Worm (Caenorhabditis elegans) whole organism, young adult: Measurements from ENCODE around the gene C14C6.8.

Source experiments
- B0035.1 ChIP-seq: sonication (generic microtip); optimal IDR thresholded peaks from 2 replicates; lab custom pipeline; 2016; ENCODE audit warnings: missing genetic modification characterization, mild to moderate bottlenecking, missing compliant biosample characterization, missing genotype, missing genetic modification reagents
- B0336.3 ChIP-seq: fragments of 200-800 bp; sonication (Bioruptor generic); IDR thresholded peaks from 2 replicates; pipeline ENCODE4 v1.3.6; 2022; ENCODE audit warnings: missing genetic modification characterization, missing compliant biosample characterization
- C17E4.6 ChIP-seq: fragments of 200-800 bp; sonication (Bioruptor generic); IDR thresholded peaks from 2 replicates; pipeline ENCODE4 v1.3.6; 2022; ENCODE audit warnings: missing genetic modification reagents, missing genetic modification characterization, missing compliant biosample characterization
- D2030.7 ChIP-seq: fragments of 200-800 bp; sonication (Bioruptor generic); IDR thresholded peaks from 2 replicates; pipeline ENCODE4 v1.3.6; 2022; ENCODE audit warnings: missing genetic modification reagents, missing genetic modification characterization, missing compliant biosample characterization
- F22D6.2 ChIP-seq: sonication (generic microtip); optimal IDR thresholded peaks from 2 replicates; lab custom pipeline; 2016; ENCODE audit warnings: mild to moderate bottlenecking, missing genetic modification characterization, missing compliant biosample characterization
- F37B4.10 ChIP-seq: fragments of 200-800 bp; sonication (Bioruptor generic); IDR thresholded peaks from 2 replicates; pipeline ENCODE4 v1.3.6; 2022; ENCODE audit warnings: missing genetic modification characterization, missing compliant biosample characterization
- F52B5.7 ChIP-seq: sonication (generic microtip); optimal IDR thresholded peaks from 2 replicates; lab custom pipeline; 2016; ENCODE audit warnings: mild to moderate bottlenecking, missing genetic modification characterization, missing compliant biosample characterization
- F57A8.1 ChIP-seq: fragments of 200-800 bp; sonication (Bioruptor generic); optimal IDR thresholded peaks from 2 replicates; lab custom pipeline; 2018; ENCODE audit warnings: mild to moderate bottlenecking, missing genetic modification characterization, moderate library complexity, missing compliant biosample characterization
- K11D2.4 ChIP-seq: fragments of 200-800 bp; sonication (Bioruptor generic); IDR thresholded peaks from 2 replicates; pipeline ENCODE4 v1.3.6; 2022; ENCODE audit warnings: missing genetic modification reagents, missing genetic modification characterization, missing compliant biosample characterization
- K12H6.12 ChIP-seq: fragments of 200-800 bp; sonication (Bioruptor generic); optimal IDR thresholded peaks from 2 replicates; lab custom pipeline; 2018; ENCODE audit warnings: mild to moderate bottlenecking, missing genetic modification characterization, missing compliant biosample characterization
- Y53F4B.3 ChIP-seq: fragments of 200-800 bp; sonication (Bioruptor generic); IDR thresholded peaks from 2 replicates; pipeline ENCODE4 v1.3.6; 2022; ENCODE audit warnings: missing genetic modification reagents, missing genetic modification characterization, missing compliant biosample characterization
- Y53G8AR.9 ChIP-seq: fragments of 200-800 bp; sonication (Bioruptor generic); conservative IDR thresholded peaks from 2 replicates; pipeline ENCODE4 v1.3.6; 2022; ENCODE audit warnings: missing genetic modification reagents, missing genetic modification characterization, missing compliant biosample characterization
- Y95B8A.8 ChIP-seq: fragments of 200-800 bp; sonication (Bioruptor generic); IDR thresholded peaks from 2 replicates; pipeline ENCODE4 v1.3.6; 2022; ENCODE audit warnings: missing genetic modification reagents, missing genetic modification characterization, missing compliant biosample characterization
- ZK185.1 ChIP-seq: sonication (generic microtip); optimal IDR thresholded peaks from 2 replicates; lab custom pipeline; 2016; ENCODE audit warnings: mild to moderate bottlenecking, missing genetic modification characterization, missing compliant biosample characterization; ENCODE audit not compliant: poor library complexity, severe bottlenecking
- akir-1 ChIP-seq: fragments of 200-800 bp; sonication (Bioruptor generic); optimal IDR thresholded peaks from 2 replicates; lab custom pipeline; 2018; ENCODE audit warnings: mild to moderate bottlenecking, missing genetic modification characterization, moderate library complexity, missing compliant biosample characterization
- aptf-3 ChIP-seq: fragments of 200-800 bp; sonication (Bioruptor generic); IDR thresholded peaks from 2 replicates; pipeline ENCODE4 v1.3.6; 2022; ENCODE audit warnings: missing genetic modification characterization, missing compliant biosample characterization
- athp-1 ChIP-seq: sonication (generic microtip); optimal IDR thresholded peaks from 2 replicates; lab custom pipeline; 2017; ENCODE audit warnings: mild to moderate bottlenecking, missing genetic modification characterization, missing compliant biosample characterization
- attf-3 ChIP-seq: fragments of 200-800 bp; sonication (Bioruptor generic); conservative IDR thresholded peaks from 2 replicates; pipeline ENCODE4 v1.3.6; 2022; ENCODE audit warnings: missing genetic modification reagents, missing genetic modification characterization, missing compliant biosample characterization
- bed-1 ChIP-seq: fragments of 200-800 bp; sonication (Bioruptor generic); IDR thresholded peaks from 2 replicates; pipeline ENCODE4 v1.3.6; 2022; ENCODE audit warnings: missing genetic modification reagents, missing genetic modification characterization, missing compliant biosample characterization
- bed-2 ChIP-seq: fragments of 200-800 bp; sonication (Bioruptor generic); IDR thresholded peaks from 2 replicates; pipeline ENCODE4 v1.3.6; 2022; ENCODE audit warnings: missing genetic modification reagents, missing genetic modification characterization, missing compliant biosample characterization
- ceh-58 ChIP-seq: fragments of 200-800 bp; sonication (Bioruptor generic); IDR thresholded peaks from 2 replicates; pipeline ENCODE4 v1.3.6; 2022; ENCODE audit warnings: missing genetic modification characterization, missing compliant biosample characterization
- chd-7 ChIP-seq: sonication (generic microtip); optimal IDR thresholded peaks from 2 replicates; lab custom pipeline; 2016; ENCODE audit warnings: mild to moderate bottlenecking, missing genetic modification characterization, moderate library complexity, missing compliant biosample characterization
- dox-1 ChIP-seq: fragments of 200-800 bp; sonication (Bioruptor generic); IDR thresholded peaks from 2 replicates; pipeline ENCODE4 v1.3.6; 2022; ENCODE audit warnings: missing genetic modification reagents, missing genetic modification characterization, missing compliant biosample characterization
- ekl-4 ChIP-seq: fragments of 200-800 bp; sonication (Bioruptor generic); IDR thresholded peaks from 2 replicates; pipeline ENCODE4 v1.3.6; 2022; ENCODE audit warnings: missing genetic modification reagents, missing genetic modification characterization, missing compliant biosample characterization
- ets-4 ChIP-seq: fragments of 200-800 bp; sonication (Bioruptor generic); optimal IDR thresholded peaks from 2 replicates; lab custom pipeline; 2018; ENCODE audit warnings: mild to moderate bottlenecking, missing genetic modification characterization, missing compliant biosample characterization
- him-1 ChIP-seq: sonication (generic microtip); optimal IDR thresholded peaks from 2 replicates; lab custom pipeline; 2016; ENCODE audit warnings: missing genotype, missing genetic modification reagents, missing genetic modification characterization, missing compliant biosample characterization
- hmg-20 ChIP-seq: fragments of 200-800 bp; sonication (Bioruptor generic); IDR thresholded peaks from 2 replicates; pipeline ENCODE4 v1.3.6; 2022; ENCODE audit warnings: missing genetic modification reagents, missing genetic modification characterization, missing compliant biosample characterization
- hsf-1 ChIP-seq: fragments of 200-800 bp; sonication (Bioruptor generic); IDR thresholded peaks from 2 replicates; pipeline ENCODE4 v1.3.6; 2022; ENCODE audit warnings: missing genetic modification reagents, missing genetic modification characterization, missing compliant biosample characterization
- lag-1 ChIP-seq: fragments of 200-800 bp; sonication (Bioruptor generic); IDR thresholded peaks from 2 replicates; pipeline ENCODE4 v1.3.6; 2022; ENCODE audit warnings: missing genetic modification reagents, missing genetic modification characterization, missing compliant biosample characterization
- lin-26 ChIP-seq: fragments of 200-800 bp; sonication (Bioruptor generic); IDR thresholded peaks from 2 replicates; pipeline ENCODE4 v1.3.6; 2022; ENCODE audit warnings: missing genetic modification reagents, missing genetic modification characterization, missing compliant biosample characterization
- lin-40 ChIP-seq: sonication (generic microtip); optimal IDR thresholded peaks from 2 replicates; lab custom pipeline; 2016; ENCODE audit warnings: missing genetic modification characterization, mild to moderate bottlenecking, missing compliant biosample characterization, missing genotype, missing genetic modification reagents
- madf-6 ChIP-seq: fragments of 200-800 bp; sonication (Bioruptor generic); IDR thresholded peaks from 2 replicates; pipeline ENCODE4 v1.3.6; 2022; ENCODE audit warnings: missing genetic modification reagents, missing genetic modification characterization, missing compliant biosample characterization
- mel-28 ChIP-seq: sonication (generic microtip); optimal IDR thresholded peaks from 2 replicates; lab custom pipeline; 2016; ENCODE audit warnings: borderline replicate concordance, mild to moderate bottlenecking, missing genetic modification characterization, missing compliant biosample characterization
- mes-4 ChIP-seq: sonication (generic microtip); optimal IDR thresholded peaks from 2 replicates; lab custom pipeline; 2016; ENCODE audit warnings: missing genotype, missing genetic modification characterization, missing compliant biosample characterization
- nfyb-1 ChIP-seq: fragments of 200-800 bp; sonication (Bioruptor generic); IDR thresholded peaks from 2 replicates; pipeline ENCODE4 v1.3.6; 2022; ENCODE audit warnings: missing genetic modification reagents, missing genetic modification characterization, missing compliant biosample characterization
- nhr-90 ChIP-seq: sonication (generic microtip); optimal IDR thresholded peaks from 2 replicates; lab custom pipeline; 2016; ENCODE audit warnings: missing genotype, mild to moderate bottlenecking, missing genetic modification characterization, missing compliant biosample characterization
- pha-4 ChIP-seq: fragments of 150-350 bp; sonication (generic microtip); optimal IDR thresholded peaks from 2 replicates; lab custom pipeline; 2014; ENCODE audit warnings: missing biosample characterization, missing genetic modification reagents, missing genetic modification characterization
- rec-8 ChIP-seq, 2 experiments: sonication (generic microtip); optimal IDR thresholded peaks; 2 replicates each; lab custom pipeline; 2016; ENCODE audit warnings: mild to moderate bottlenecking in 2 of 2, missing genetic modification characterization in 2 of 2, missing genetic modification reagents in 2 of 2, missing genotype in 2 of 2, missing biosample characterization in 1 of 2, missing compliant biosample characterization in 1 of 2, moderate library complexity in 1 of 2
- rpc-1 ChIP-seq, 2 experiments: fragments of 150-350 bp in 1 of 2; sonication (generic microtip) in 1 of 2; optimal IDR thresholded peaks; 2 replicates each; lab custom pipeline; 2014 to 2018; ENCODE audit warnings: missing biosample characterization in 1 of 2, missing genetic modification characterization in 1 of 2, missing genetic modification reagents in 1 of 2, missing genotype in 1 of 2
- tbp1 ChIP-seq: fragments of 200-800 bp; sonication (Bioruptor generic); optimal IDR thresholded peaks from 2 replicates; lab custom pipeline; 2018; ENCODE audit warnings: mild to moderate bottlenecking, missing genetic modification characterization, missing compliant biosample characterization
- tbx-9 ChIP-seq: sonication (generic microtip); optimal IDR thresholded peaks from 2 replicates; lab custom pipeline; 2016; ENCODE audit warnings: borderline replicate concordance, missing genetic modification characterization, inconsistent platforms, missing compliant biosample characterization
- tlf-1 ChIP-seq: fragments of 200-800 bp; sonication (Bioruptor generic); optimal IDR thresholded peaks from 2 replicates; lab custom pipeline; 2018; ENCODE audit warnings: mild to moderate bottlenecking, missing genetic modification characterization, missing compliant biosample characterization
- zfh-2 ChIP-seq: fragments of 200-800 bp; sonication (Bioruptor generic); conservative IDR thresholded peaks from 2 replicates; pipeline ENCODE4 v1.3.6; 2022; ENCODE audit warnings: missing genetic modification reagents, missing genetic modification characterization, missing compliant biosample characterization
- ztf-22 ChIP-seq: fragments of 200-800 bp; sonication (Bioruptor generic); optimal IDR thresholded peaks from 2 replicates; lab custom pipeline; 2018; ENCODE audit warnings: mild to moderate bottlenecking, missing genetic modification characterization, moderate library complexity, missing compliant biosample characterization
- ztf-26 ChIP-seq: sonication (generic microtip); optimal IDR thresholded peaks from 2 replicates; lab custom pipeline; 2017; ENCODE audit warnings: missing genetic modification characterization, missing compliant biosample characterization
- ztf-28 ChIP-seq: fragments of 200-800 bp; sonication (Bioruptor generic); IDR thresholded peaks from 2 replicates; pipeline ENCODE4 v1.3.6; 2022; ENCODE audit warnings: missing genetic modification reagents, missing genetic modification characterization, missing compliant biosample characterization
- ztf-6 ChIP-seq: fragments of 200-800 bp; sonication (Bioruptor generic); IDR thresholded peaks from 2 replicates; pipeline ENCODE4 v1.3.6; 2022; ENCODE audit warnings: missing genetic modification reagents, missing genetic modification characterization, missing compliant biosample characterization

Gene C14C6.8

DNA sequence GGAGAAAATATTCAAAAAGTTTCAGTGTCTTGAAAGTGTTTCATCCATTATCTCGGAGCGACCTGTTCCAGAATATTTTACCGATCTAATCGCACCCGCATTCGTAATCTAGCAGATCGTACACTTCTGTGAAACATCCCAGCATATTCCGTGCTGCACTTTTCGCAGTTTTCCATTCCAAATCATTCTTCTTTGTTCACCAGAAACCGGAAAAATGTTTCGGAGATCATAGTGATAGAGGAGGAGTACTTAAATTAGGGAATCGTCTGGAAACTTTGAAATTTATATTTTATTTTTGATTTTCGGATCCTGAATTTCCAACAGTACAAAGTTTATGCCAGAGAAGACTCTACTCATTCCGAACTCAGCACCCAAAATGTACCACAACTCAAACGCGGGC lies 32.5 kb upstream of the C14C6.8 start, which contains the start of gene K06H6.2:
Gene K06H6.2, plus strand, starts transcription at position 301 of the 400 bp plus-strand sequence.
- TF ChIP-seq attf-3 (GFP tag; lab: Robert Waterston, UW) (no peak), F37B4.10 (GFP tag; lab: Robert Waterston, UW) (no peak), F22D6.2 (no peak), ztf-6 (GFP tag; lab: Robert Waterston, UW) (no peak), ceh-58 (GFP tag; lab: Robert Waterston, UW) (no peak), K11D2.4 (no peak), akir-1 (GFP tag; lab: Kevin White, UChicago) (no peak), ztf-26 (tag; lab: Kevin White, UChicago) (no peak), him-1 (no peak), tbp1 (no peak), chd-7 (tag; lab: Kevin White, UChicago) (no peak), B0336.3 (GFP tag; lab: Robert Waterston, UW) (no peak), hsf-1 (GFP tag; lab: Robert Waterston, UW) (no peak), tbx-9 (tag; lab: Kevin White, UChicago) (no peak), ets-4 (GFP tag; lab: Kevin White, UChicago) (no peak), zfh-2 (GFP tag; lab: Robert Waterston, UW) (no peak), aptf-3 (GFP tag; lab: Robert Waterston, UW) (no peak), rpc-1 (optimal IDR thresholded peaks at IDR 0.05; lab: Kevin White, UChicago) (no peak), rpc-1 (tag; optimal IDR thresholded peaks at IDR 0.05; lab: Kevin White, UChicago) (no peak), athp-1 (no peak), nhr-90 (no peak)

DNA sequence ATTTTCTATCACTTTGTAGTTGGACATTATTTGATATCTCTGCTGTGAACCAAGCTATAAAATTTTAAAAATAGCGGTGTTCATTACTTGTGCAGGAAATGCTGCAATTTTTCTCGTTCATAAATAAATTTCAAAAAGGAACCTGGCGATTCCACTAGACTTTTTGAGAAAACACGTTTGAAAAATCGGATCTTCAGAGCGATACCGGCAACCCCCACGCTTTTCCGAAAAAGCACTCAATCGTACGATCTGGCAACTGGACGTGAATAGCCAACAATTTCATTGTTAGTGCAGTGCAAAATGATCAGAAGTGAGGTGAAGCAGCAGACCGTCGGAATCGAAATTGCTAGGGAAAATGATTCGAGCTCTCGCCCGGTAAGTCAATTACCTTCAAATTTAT lies 28.6 kb upstream of the C14C6.8 start, which contains the start of gene nstp-7:
Gene nstp-7, plus strand, starts transcription at position 301 of the 400 bp plus-strand sequence.
- TF ChIP-seq B0035.1 (tag; lab: Kevin White, UChicago) (no peak), lin-40 (tag; lab: Kevin White, UChicago) (no peak), F37B4.10 (GFP tag; lab: Robert Waterston, UW) (no peak), him-1 (no peak), ekl-4 (no peak), Y53G8AR.9 (GFP tag; lab: Robert Waterston, UW) (no peak), lag-1 (GFP tag; lab: Robert Waterston, UW) (no peak), pha-4 (tag; lab: Kevin White, UChicago) (no peak), F52B5.7 (no peak), nhr-90 (no peak), ztf-22 (GFP tag; lab: Kevin White, UChicago) (no peak), mes-4 (tag; lab: Kevin White, UChicago) (no peak), C17E4.6 (no peak), lin-26 (no peak), K12H6.12 (no peak), rpc-1 (optimal IDR thresholded peaks at IDR 0.05; lab: Kevin White, UChicago) (no peak), rpc-1 (tag; optimal IDR thresholded peaks at IDR 0.05; lab: Kevin White, UChicago) (no peak), zfh-2 (GFP tag; lab: Robert Waterston, UW) (no peak), bed-2 (GFP tag; lab: Robert Waterston, UW) (no peak)

DNA sequence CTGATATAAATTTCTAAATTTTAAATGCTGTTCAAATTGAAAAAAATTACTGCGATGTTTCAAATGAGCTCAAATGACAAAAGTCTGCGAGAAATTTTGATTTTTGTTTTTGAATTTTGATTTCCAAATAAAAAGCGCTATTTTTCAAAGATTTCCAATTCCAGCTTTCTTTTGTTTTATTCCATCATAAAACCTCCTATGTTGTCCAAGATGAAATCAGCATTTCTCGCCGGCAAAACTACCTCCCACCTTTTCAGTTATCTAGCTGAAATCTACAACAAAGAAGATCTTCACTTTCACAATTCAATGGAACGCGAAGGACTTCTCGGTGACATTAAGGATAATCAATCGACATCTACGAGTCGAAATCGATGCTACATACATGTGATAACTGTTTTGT lies 26.0 kb upstream of the C14C6.8 start, which contains the start of gene K06H6.4:
Gene K06H6.4, plus strand, starts transcription at position 301 of the 400 bp plus-strand sequence.
- no peak for TF ChIP-seq bed-1 (GFP tag; lab: Robert Waterston, UW)
- no peak for TF ChIP-seq madf-6 (GFP tag; lab: Robert Waterston, UW)
- TF ChIP-seq tlf-1 (GFP tag; lab: Kevin White, UChicago), result no peak
- TF ChIP-seq D2030.7 (GFP tag; lab: Robert Waterston, UW), result no peak
- TF ChIP-seq mel-28, result no peak
- no peak for TF ChIP-seq ztf-28 (GFP tag; lab: Robert Waterston, UW)
- TF ChIP-seq F57A8.1 (GFP tag; lab: Kevin White, UChicago), result no peak
- no peak for TF ChIP-seq attf-3 (GFP tag; lab: Robert Waterston, UW)
- no peak for TF ChIP-seq hmg-20 (GFP tag; lab: Robert Waterston, UW)
- TF ChIP-seq Y95B8A.8 (GFP tag; lab: Robert Waterston, UW), result no peak
- TF ChIP-seq ZK185.1 (tag; lab: Kevin White, UChicago), result no peak
- TF ChIP-seq tbx-9 (tag; lab: Kevin White, UChicago), result no peak
- TF ChIP-seq nfyb-1 (GFP tag; lab: Robert Waterston, UW), result no peak
- TF ChIP-seq rec-8 (tag; optimal IDR thresholded peaks at IDR 0.05; lab: Kevin White, UChicago), result no peak
- TF ChIP-seq dox-1 (GFP tag; lab: Robert Waterston, UW), result no peak
- no peak for TF ChIP-seq Y53F4B.3 (GFP tag; lab: Robert Waterston, UW)
- TF ChIP-seq lag-1 (GFP tag; lab: Robert Waterston, UW), result no peak
- no peak for TF ChIP-seq lin-40 (tag; lab: Kevin White, UChicago)
